Worm (Caenorhabditis elegans): ENCODE data around the gene C34F11.2.

DNA sequence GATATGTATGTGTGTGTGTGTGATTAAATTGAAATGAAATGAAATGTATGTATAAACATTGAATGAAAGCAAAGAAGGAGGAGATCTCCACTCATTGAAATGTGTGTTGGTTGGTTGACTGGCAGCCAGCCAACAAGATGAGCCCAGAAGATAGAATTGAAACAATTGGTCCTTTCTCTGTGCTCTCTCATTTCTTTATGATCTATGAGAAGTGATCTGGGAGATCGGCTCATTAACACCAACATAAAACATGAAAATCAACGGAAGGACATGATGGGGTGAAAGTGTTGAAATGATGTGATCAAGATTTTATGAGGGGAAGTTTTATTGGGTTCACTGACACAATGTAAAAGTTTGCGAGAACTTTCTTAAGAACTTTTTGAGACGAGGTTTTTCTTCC, 10.8 kb downstream of the C34F11.2 start:
- no peak for TF ChIP-seq ceh-34 (tag; optimal IDR thresholded peaks at IDR 0.05)
- TF ChIP-seq C38D4.7 (GFP tag; optimal IDR thresholded peaks at IDR 0.05): no peak
- TF ChIP-seq fax-1 (tag; optimal IDR thresholded peaks at IDR 0.05): no peak
- TF ChIP-seq ztf-16 (tag; optimal IDR thresholded peaks at IDR 0.05): no peak
- no peak for TF ChIP-seq gmeb-2 (tag; optimal IDR thresholded peaks at IDR 0.05)
- no peak for TF ChIP-seq ama-1 (optimal IDR thresholded peaks at IDR 0.05)

Data from whole organism, late embryonic.